Worm (Caenorhabditis elegans) whole organism, L1 larva: ENCODE results near the gene B0393.4.

ENCODE experiments used
- blmp-1 ChIP-seq: fragments of 150-350 bp; optimal IDR thresholded peaks from 2 replicates; lab custom pipeline; 2014; ENCODE audit warnings: missing biosample characterization, missing genetic modification characterization
- ceh-88 ChIP-seq: fragments of 200-800 bp; sonication (Bioruptor generic); IDR thresholded peaks from 2 replicates; pipeline ENCODE4 v1.3.6; 2022; ENCODE audit warnings: missing genetic modification characterization, missing compliant biosample characterization
- fos-1 ChIP-seq: fragments of 150-350 bp; optimal IDR thresholded peaks from 2 replicates; lab custom pipeline; 2014; ENCODE audit warnings: missing biosample characterization, missing genetic modification characterization
- hlh-4 ChIP-seq: sonication (generic microtip); optimal IDR thresholded peaks from 2 replicates; lab custom pipeline; 2016; ENCODE audit warnings: mild to moderate bottlenecking, missing genetic modification characterization, missing compliant biosample characterization
- lin-14 ChIP-seq: fragments of 200-800 bp; sonication (Bioruptor generic); optimal IDR thresholded peaks from 2 replicates; lab custom pipeline; 2018; ENCODE audit warnings: mild to moderate bottlenecking, missing genetic modification characterization, moderate library complexity, missing compliant biosample characterization
- nhr-237 ChIP-seq: fragments of 150-350 bp; optimal IDR thresholded peaks from 2 replicates; lab custom pipeline; 2014; ENCODE audit warnings: missing biosample characterization, missing genetic modification characterization
- pag-3 ChIP-seq: sonication (generic microtip); optimal IDR thresholded peaks from 2 replicates; lab custom pipeline; 2017; ENCODE audit warnings: missing genetic modification characterization, mild to moderate bottlenecking, missing compliant biosample characterization, antibody characterized with exemption, borderline replicate concordance; ENCODE audit not compliant: insufficient read depth
- snpc-4 ChIP-seq: fragments of 150-350 bp; optimal IDR thresholded peaks from 2 replicates; lab custom pipeline; 2014; ENCODE audit warnings: missing biosample characterization, missing genetic modification characterization
- zag-1 ChIP-seq: fragments of 150-350 bp; optimal IDR thresholded peaks from 2 replicates; lab custom pipeline; 2014; ENCODE audit warnings: missing biosample characterization, missing genetic modification characterization

ce11 chrIII:4778003-4778402, 14.6 kb upstream of the B0393.4 start, which contains the start of gene B0393.7:
- TF ChIP-seq fos-1 (tag; lab: Kevin White, UChicago) (no peak), hlh-4 (tag; lab: Kevin White, UChicago) (no peak), pag-3 (tag; lab: Kevin White, UChicago) (no peak), zag-1 (tag; lab: Kevin White, UChicago) (no peak), snpc-4 (no peak), nhr-237 (tag; lab: Kevin White, UChicago) (no peak), blmp-1 (tag; lab: Kevin White, UChicago) (no peak), ceh-88 (GFP tag; lab: Robert Waterston, UW) (no peak), lin-14 (GFP tag; lab: Kevin White, UChicago) (no peak)
